Fruit fly (Drosophila melanogaster): ENCODE data around the gene CG10597.

DNA sequence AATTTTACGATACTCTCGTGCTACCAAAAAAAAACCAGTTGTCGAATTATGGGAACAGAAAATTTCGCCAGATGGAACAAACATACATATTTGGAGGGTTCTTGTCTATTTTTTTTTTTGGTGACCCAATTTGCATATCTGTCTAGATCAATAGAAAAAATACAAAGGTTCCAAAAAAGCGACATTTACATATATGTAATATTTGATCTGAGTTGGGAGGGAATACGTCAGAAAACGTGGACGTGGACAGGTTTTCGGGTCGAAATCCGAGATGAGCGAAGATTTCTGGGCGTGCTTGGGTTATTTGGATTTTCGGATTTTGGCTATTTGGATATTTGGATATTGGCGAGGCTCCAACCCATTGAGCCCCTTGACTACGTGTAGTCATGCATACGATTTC lies 25.8 kb downstream of the CG10597 start:
- TF ChIP-seq CG8478 (optimal IDR thresholded peaks at IDR 0.05) (no peak), EcR (GFP tag; optimal IDR thresholded peaks at IDR 0.05) (no peak), pan (optimal IDR thresholded peaks at IDR 0.05) (no peak), usp (GFP tag; optimal IDR thresholded peaks at IDR 0.05) (no peak), psq (optimal IDR thresholded peaks at IDR 0.05) (no peak), Dll (optimal IDR thresholded peaks at IDR 0.05) (no peak)

Measured in whole organism.